Fruit fly (Drosophila melanogaster) Kc167 (cell line): Measurements from ENCODE around the gene CG8159.

ENCODE experiments used
- Myc ChIP-seq: fragments of >200 bp; optimal IDR thresholded peaks from 2 replicates; lab custom pipeline; 2017; ENCODE audit warnings: missing external identifiers
- Sin3A ChIP-seq: fragments of >200 bp; optimal IDR thresholded peaks from 2 replicates; lab custom pipeline; 2018; ENCODE audit warnings: missing external identifiers
- h ChIP-seq: fragments of >200 bp; optimal IDR thresholded peaks from 3 replicates; lab custom pipeline; 2018; ENCODE audit warnings: missing external identifiers
- insv ChIP-seq: fragments of >200 bp; optimal IDR thresholded peaks from 3 replicates; lab custom pipeline; 2018; ENCODE audit warnings: missing external identifiers
- psq ChIP-seq: fragments of >200 bp; optimal IDR thresholded peaks from 2 replicates; lab custom pipeline; 2017; ENCODE audit warnings: missing external identifiers
- ttk ChIP-seq: sonication (Bioruptor generic); optimal IDR thresholded peaks from 2 replicates; lab custom pipeline; 2017; ENCODE audit warnings: missing external identifiers

- TF ChIP-seq Myc (lab: Kevin White, UChicago) (no peak), ttk (lab: Kevin White, UChicago) (no peak), psq (lab: Kevin White, UChicago) (no peak), insv (lab: Kevin White, UChicago) (no peak), Sin3A (no peak), h (no peak)
These were observed 46.0 kb upstream of the CG8159 start for dm6 chr3R:8680611-8681010.
